Fruit fly (Drosophila melanogaster) S2 (cell line): Measurements from ENCODE around the gene CG7739.

Source experiments
- CG8478 ChIP-seq: fragments of >200 bp; optimal IDR thresholded peaks from 2 replicates; lab custom pipeline; 2018
- CTCF ChIP-seq, 2 experiments: fragments of >200 bp; optimal IDR thresholded peaks; 2 replicates each; lab custom pipeline; 2018

dm6 chr3L:15610109-15610508 is 47.2 kb upstream of the CG7739 start, which contains the start of gene CG7650:
- TF ChIP-seq CG8478 (lab: Kevin White, UChicago) (no peak), CTCF (optimal IDR thresholded peaks at IDR 0.05; lab: Kevin White, UChicago) (no peak)
